Fruit fly (Drosophila melanogaster) whole organism, larva: ENCODE data around the gene Dhdds.

Source experiments
- noc ChIP-seq: fragments of 200-800 bp; sonication (Bioruptor generic); optimal IDR thresholded peaks from 3 replicates; lab custom pipeline; 2019; ENCODE audit warnings: missing biosample characterization, mild to moderate bottlenecking, missing genetic modification characterization, moderate library complexity

Dhdds gene

dm6 chrX:7891596-7892538 lies 41.3 kb downstream of the Dhdds start, which contains the start of gene Nek2:
Gene Nek2 (minus strand): TSS chrX:7891646.
- TF ChIP-seq noc = no peak

- TF ChIP-seq noc = peak; percentile 71
Measured at dm6 chrX:7888386-7889024, 44.6 kb downstream of the Dhdds start, which contains the start of gene Acat1. Gene Acat1 (minus strand): TSS chrX:7888785.

dm6 chrX:7884360-7884759 lies 48.8 kb downstream of the Dhdds start, which contains the start of gene Ir7g:
Gene Ir7g (plus strand): TSS chrX:7884660.
- TF ChIP-seq noc = no peak

- TF ChIP-seq noc = no peak
Measured at dm6 chrX:7883926-7884325, 49.2 kb downstream of the Dhdds start, which contains the start of gene Ir7f. Gene Ir7f (minus strand): TSS chrX:7884026.
